Fruit fly (Drosophila melanogaster) whole organism, adult: ENCODE measurements around the gene capt.

Experiments used
- CG11617 ChIP-seq: fragments of 200-800 bp; sonication (Bioruptor generic); optimal IDR thresholded peaks from 2 replicates; lab custom pipeline; 2017; ENCODE audit warnings: mild to moderate bottlenecking, missing biosample characterization, missing genetic modification reagents, missing genetic modification characterization
- CG7101 ChIP-seq: fragments of 200-800 bp; sonication (Bioruptor generic); optimal IDR thresholded peaks from 2 replicates; lab custom pipeline; 2018; ENCODE audit warnings: missing biosample characterization, mild to moderate bottlenecking, missing genetic modification characterization, moderate library complexity
- Crg-1 ChIP-seq: fragments of 200-800 bp; sonication (Bioruptor generic); optimal IDR thresholded peaks from 2 replicates; lab custom pipeline; 2016; ENCODE audit warnings: missing biosample characterization, missing genetic modification characterization

dm6 chr2L:1128344-1128931, 29.6 kb downstream of the capt start:
- no peak for TF ChIP-seq CG7101 (tag; lab: Kevin White, UChicago)
- TF ChIP-seq Crg-1 (GFP tag; lab: Kevin White, UChicago): no peak
- TF ChIP-seq CG11617 (GFP tag; lab: Kevin White, UChicago): no peak
